Worm (Caenorhabditis elegans) whole organism, early embryonic: ENCODE data around the gene C25E10.8.

ENCODE experiments used
- B0310.2 ChIP-seq: sonication (generic microtip); optimal IDR thresholded peaks from 2 replicates; lab custom pipeline; 2016; ENCODE audit warnings: mild to moderate bottlenecking, missing genetic modification characterization, missing compliant biosample characterization
- F13C5.2 ChIP-seq: sonication (generic microtip); optimal IDR thresholded peaks from 2 replicates; lab custom pipeline; 2017; ENCODE audit warnings: mild to moderate bottlenecking, missing genetic modification characterization, inconsistent platforms, missing compliant biosample characterization
- aly-1 ChIP-seq: sonication (generic microtip); optimal IDR thresholded peaks from 2 replicates; lab custom pipeline; 2016; ENCODE audit warnings: missing genetic modification characterization, missing compliant biosample characterization
- ama-1 ChIP-seq: fragments of 150-350 bp; optimal IDR thresholded peaks from 2 replicates; lab custom pipeline; 2014
- ceh-13 ChIP-seq: fragments of 200-800 bp; sonication (Bioruptor generic); optimal IDR thresholded peaks from 2 replicates; lab custom pipeline; 2018; ENCODE audit warnings: mild to moderate bottlenecking, missing genetic modification characterization, missing compliant biosample characterization
- ceh-36 ChIP-seq: sonication (generic microtip); optimal IDR thresholded peaks from 2 replicates; lab custom pipeline; 2016; ENCODE audit warnings: missing genetic modification characterization, inconsistent platforms, missing compliant biosample characterization
- ets-7 ChIP-seq: sonication (generic microtip); optimal IDR thresholded peaks from 2 replicates; lab custom pipeline; 2016; ENCODE audit warnings: missing genotype, missing genetic modification characterization, missing compliant biosample characterization
- flt-1 ChIP-seq: fragments of 200-800 bp; sonication (Bioruptor generic); IDR thresholded peaks from 2 replicates; pipeline ENCODE4 v1.3.6; 2022; ENCODE audit warnings: missing genetic modification characterization, missing compliant biosample characterization
- hmbx-1 ChIP-seq: sonication (generic microtip); optimal IDR thresholded peaks from 2 replicates; lab custom pipeline; 2016; ENCODE audit warnings: mild to moderate bottlenecking, missing genetic modification characterization, missing compliant biosample characterization
- hmg-4 ChIP-seq: fragments of 200-800 bp; sonication (Bioruptor generic); optimal IDR thresholded peaks from 2 replicates; lab custom pipeline; 2018; ENCODE audit warnings: mild to moderate bottlenecking, missing genetic modification characterization, missing compliant biosample characterization
- hnd-1 ChIP-seq: sonication (generic microtip); optimal IDR thresholded peaks from 2 replicates; lab custom pipeline; 2016; ENCODE audit warnings: missing genetic modification characterization, missing compliant biosample characterization
- pes-1 ChIP-seq: fragments of 200-800 bp; sonication (Bioruptor generic); IDR thresholded peaks from 2 replicates; pipeline ENCODE4 v1.3.6; 2022; ENCODE audit warnings: missing genetic modification reagents, missing genetic modification characterization, missing compliant biosample characterization
- scrt-1 ChIP-seq: fragments of 200-800 bp; sonication (Bioruptor generic); IDR thresholded peaks from 2 replicates; pipeline ENCODE4 v1.3.6; 2022; ENCODE audit warnings: missing genetic modification characterization, missing compliant biosample characterization
- sea-1 ChIP-seq: fragments of 200-800 bp; sonication (Bioruptor generic); conservative IDR thresholded peaks from 2 replicates; pipeline ENCODE4 v1.3.6; 2022; ENCODE audit warnings: missing genetic modification characterization, missing compliant biosample characterization
- tbx-11 ChIP-seq: fragments of 200-800 bp; sonication (Bioruptor generic); IDR thresholded peaks from 2 replicates; pipeline ENCODE4 v1.3.6; 2022; ENCODE audit warnings: missing genetic modification characterization, missing compliant biosample characterization
- tbx-37 ChIP-seq: fragments of 200-800 bp; sonication (Bioruptor generic); conservative IDR thresholded peaks from 2 replicates; pipeline ENCODE4 v1.3.6; 2022; ENCODE audit warnings: missing genetic modification reagents, missing genetic modification characterization, missing compliant biosample characterization
- tra-4 ChIP-seq: sonication (generic microtip); optimal IDR thresholded peaks from 2 replicates; lab custom pipeline; 2017; ENCODE audit warnings: missing genetic modification characterization, missing compliant biosample characterization

C25E10.8 gene

ce11 chrV:9074360-9074834 is 20.5 kb upstream of the C25E10.8 start:
- TF ChIP-seq pes-1 (GFP tag; lab: Robert Waterston, UW): no peak
- no peak for TF ChIP-seq tbx-37 (GFP tag; lab: Robert Waterston, UW)
- no peak for TF ChIP-seq scrt-1 (GFP tag; lab: Robert Waterston, UW)
- TF ChIP-seq aly-1 (tag; lab: Kevin White, UChicago): no peak
- TF ChIP-seq flt-1 (GFP tag; lab: Robert Waterston, UW): no peak
- no peak for TF ChIP-seq ceh-13
- no peak for TF ChIP-seq sea-1 (GFP tag; lab: Robert Waterston, UW)
- no peak for TF ChIP-seq F13C5.2
- no peak for TF ChIP-seq hnd-1
- TF ChIP-seq tbx-11 (GFP tag; lab: Robert Waterston, UW): no peak
- no peak for TF ChIP-seq ets-7 (tag; lab: Kevin White, UChicago)
- no peak for TF ChIP-seq hmbx-1
- TF ChIP-seq ceh-36 (tag; lab: Kevin White, UChicago): no peak
- no peak for TF ChIP-seq ama-1

ce11 chrV:9073322-9074038 is 19.6 kb upstream of the C25E10.8 start, which contains the start of gene oac-50:
oac-50 (minus strand) TSS chrV:9073540.
- TF ChIP-seq tra-4 (no peak), B0310.2 (tag; lab: Kevin White, UChicago) (no peak), tbx-11 (GFP tag; lab: Robert Waterston, UW) (no peak), ets-7 (tag; lab: Kevin White, UChicago) (no peak), hmg-4 (no peak), ceh-13 (no peak), tbx-37 (GFP tag; lab: Robert Waterston, UW) (no peak), ceh-36 (tag; lab: Kevin White, UChicago) (no peak), F13C5.2 (no peak)

- TF ChIP-seq scrt-1 (GFP tag; lab: Robert Waterston, UW) (no peak), ceh-36 (tag; lab: Kevin White, UChicago) (no peak), ama-1 (no peak), hnd-1 (no peak), hmbx-1 (no peak), ceh-13 (no peak), ets-7 (tag; lab: Kevin White, UChicago) (no peak), sea-1 (GFP tag; lab: Robert Waterston, UW) (no peak)
Measured at ce11 chrV:9069680-9070079, 15.8 kb upstream of the C25E10.8 start, which contains the start of gene T27E4.5. T27E4.5 (minus strand) TSS chrV:9069780.

- no peak for TF ChIP-seq sea-1 (GFP tag; lab: Robert Waterston, UW)
- no peak for TF ChIP-seq hmg-4
- no peak for TF ChIP-seq ets-7 (tag; lab: Kevin White, UChicago)
- TF ChIP-seq hmbx-1: no peak
- no peak for TF ChIP-seq ama-1
- no peak for TF ChIP-seq hnd-1
- no peak for TF ChIP-seq B0310.2 (tag; lab: Kevin White, UChicago)
- no peak for TF ChIP-seq pes-1 (GFP tag; lab: Robert Waterston, UW)
- no peak for TF ChIP-seq tbx-11 (GFP tag; lab: Robert Waterston, UW)
- TF ChIP-seq flt-1 (GFP tag; lab: Robert Waterston, UW): no peak
- TF ChIP-seq aly-1 (tag; lab: Kevin White, UChicago): no peak
Measured at ce11 chrV:9067678-9068077, 13.8 kb upstream of the C25E10.8 start, which contains the start of gene fip-2. fip-2 (plus strand) TSS chrV:9067978.

- TF ChIP-seq hmg-4 (no peak), scrt-1 (GFP tag; lab: Robert Waterston, UW) (no peak), ceh-36 (tag; lab: Kevin White, UChicago) (no peak)
Measured at ce11 chrV:9065915-9066314, 12.0 kb upstream of the C25E10.8 start.

ce11 chrV:9065001-9065400 is 11.1 kb upstream of the C25E10.8 start:
- TF ChIP-seq hmg-4 (no peak), F13C5.2 (no peak), tbx-11 (GFP tag; lab: Robert Waterston, UW) (no peak), ama-1 (no peak), hnd-1 (no peak), flt-1 (GFP tag; lab: Robert Waterston, UW) (no peak), hmbx-1 (no peak), ceh-13 (no peak), ceh-36 (tag; lab: Kevin White, UChicago) (no peak), B0310.2 (tag; lab: Kevin White, UChicago) (no peak), aly-1 (tag; lab: Kevin White, UChicago) (no peak), pes-1 (GFP tag; lab: Robert Waterston, UW) (no peak), tra-4 (no peak), sea-1 (GFP tag; lab: Robert Waterston, UW) (no peak), tbx-37 (GFP tag; lab: Robert Waterston, UW) (no peak), scrt-1 (GFP tag; lab: Robert Waterston, UW) (no peak), ets-7 (tag; lab: Kevin White, UChicago) (no peak)

- no peak for TF ChIP-seq sea-1 (GFP tag; lab: Robert Waterston, UW)
- TF ChIP-seq pes-1 (GFP tag; lab: Robert Waterston, UW): no peak
- no peak for TF ChIP-seq tbx-37 (GFP tag; lab: Robert Waterston, UW)
- TF ChIP-seq tra-4: no peak
- TF ChIP-seq aly-1 (tag; lab: Kevin White, UChicago): no peak
- TF ChIP-seq B0310.2 (tag; lab: Kevin White, UChicago): no peak
- TF ChIP-seq scrt-1 (GFP tag; lab: Robert Waterston, UW): no peak
- no peak for TF ChIP-seq ceh-36 (tag; lab: Kevin White, UChicago)
- TF ChIP-seq F13C5.2: no peak
- TF ChIP-seq ama-1: no peak
Measured at ce11 chrV:9063134-9063533, 9.3 kb upstream of the C25E10.8 start.

- TF ChIP-seq sea-1 (GFP tag; lab: Robert Waterston, UW) (no peak), tbx-11 (GFP tag; lab: Robert Waterston, UW) (no peak), tbx-37 (GFP tag; lab: Robert Waterston, UW) (no peak), flt-1 (GFP tag; lab: Robert Waterston, UW) (no peak), tra-4 (no peak), hnd-1 (no peak), F13C5.2 (no peak), hmg-4 (no peak), ets-7 (tag; lab: Kevin White, UChicago) (no peak)
Measured at ce11 chrV:9062341-9062740, 8.5 kb upstream of the C25E10.8 start, which contains the start of gene C25E10.12. C25E10.12 (minus strand) TSS chrV:9062441.
